Worm (Caenorhabditis elegans) whole organism, young adult: ENCODE measurements around the gene F58F12.1.

ENCODE experiments used
- F22D6.2 ChIP-seq: sonication (generic microtip); optimal IDR thresholded peaks from 2 replicates; lab custom pipeline; 2016; ENCODE audit warnings: mild to moderate bottlenecking, missing genetic modification characterization, missing compliant biosample characterization
- F23B12.7 ChIP-seq: sonication (generic microtip); optimal IDR thresholded peaks from 2 replicates; lab custom pipeline; 2017; ENCODE audit warnings: missing genetic modification characterization, mild to moderate bottlenecking, missing compliant biosample characterization, antibody characterized with exemption, moderate library complexity; ENCODE audit not compliant: insufficient read depth
- F37B4.10 ChIP-seq: fragments of 200-800 bp; sonication (Bioruptor generic); IDR thresholded peaks from 2 replicates; pipeline ENCODE4 v1.3.6; 2022; ENCODE audit warnings: missing genetic modification characterization, missing compliant biosample characterization
- F49E8.2 ChIP-seq: sonication (generic microtip); optimal IDR thresholded peaks from 3 replicates; lab custom pipeline; 2017; ENCODE audit warnings: missing genetic modification characterization, mild to moderate bottlenecking, missing compliant biosample characterization, antibody characterized with exemption, moderate library complexity; ENCODE audit not compliant: insufficient read depth
- K11D2.4 ChIP-seq: fragments of 200-800 bp; sonication (Bioruptor generic); IDR thresholded peaks from 2 replicates; pipeline ENCODE4 v1.3.6; 2022; ENCODE audit warnings: missing genetic modification reagents, missing genetic modification characterization, missing compliant biosample characterization
- Y53G8AR.9 ChIP-seq: fragments of 200-800 bp; sonication (Bioruptor generic); conservative IDR thresholded peaks from 2 replicates; pipeline ENCODE4 v1.3.6; 2022; ENCODE audit warnings: missing genetic modification reagents, missing genetic modification characterization, missing compliant biosample characterization
- Y56A3A.18 ChIP-seq: fragments of 200-800 bp; sonication (Bioruptor generic); IDR thresholded peaks from 2 replicates; pipeline ENCODE4 v1.3.6; 2022; ENCODE audit warnings: missing genetic modification reagents, missing genetic modification characterization, missing compliant biosample characterization
- Y67H2A.10 ChIP-seq: fragments of 200-800 bp; sonication (Bioruptor generic); conservative IDR thresholded peaks from 2 replicates; pipeline ENCODE4 v1.3.6; 2022; ENCODE audit warnings: missing genetic modification reagents, missing genetic modification characterization, missing compliant biosample characterization
- Y79H2A.3 ChIP-seq: fragments of 200-800 bp; sonication (Bioruptor generic); conservative IDR thresholded peaks from 2 replicates; pipeline ENCODE4 v1.3.6; 2022; ENCODE audit warnings: missing genetic modification reagents, missing genetic modification characterization, missing compliant biosample characterization
- akir-1 ChIP-seq: fragments of 200-800 bp; sonication (Bioruptor generic); optimal IDR thresholded peaks from 2 replicates; lab custom pipeline; 2018; ENCODE audit warnings: mild to moderate bottlenecking, missing genetic modification characterization, moderate library complexity, missing compliant biosample characterization
- atf-7 ChIP-seq: sonication (generic microtip); optimal IDR thresholded peaks from 2 replicates; lab custom pipeline; 2017; ENCODE audit warnings: mild to moderate bottlenecking, missing genetic modification characterization, missing compliant biosample characterization
- ceh-58 ChIP-seq: fragments of 200-800 bp; sonication (Bioruptor generic); IDR thresholded peaks from 2 replicates; pipeline ENCODE4 v1.3.6; 2022; ENCODE audit warnings: missing genetic modification characterization, missing compliant biosample characterization
- ceh-79 ChIP-seq: sonication (generic microtip); optimal IDR thresholded peaks from 2 replicates; lab custom pipeline; 2017; ENCODE audit warnings: mild to moderate bottlenecking, missing genetic modification characterization, missing compliant biosample characterization
- dox-1 ChIP-seq: fragments of 200-800 bp; sonication (Bioruptor generic); IDR thresholded peaks from 2 replicates; pipeline ENCODE4 v1.3.6; 2022; ENCODE audit warnings: missing genetic modification reagents, missing genetic modification characterization, missing compliant biosample characterization
- dpff-1 ChIP-seq: sonication (generic microtip); optimal IDR thresholded peaks from 2 replicates; lab custom pipeline; 2017; ENCODE audit warnings: mild to moderate bottlenecking, missing genetic modification characterization, missing compliant biosample characterization
- fkh-3 ChIP-seq: sonication (generic microtip); optimal IDR thresholded peaks from 2 replicates; lab custom pipeline; 2016; ENCODE audit warnings: mild to moderate bottlenecking, missing genetic modification characterization, missing compliant biosample characterization
- hlh-12 ChIP-seq: sonication (generic microtip); optimal IDR thresholded peaks from 2 replicates; lab custom pipeline; 2016; ENCODE audit warnings: missing genetic modification characterization, missing compliant biosample characterization
- hmg-1.2 ChIP-seq: fragments of 200-800 bp; sonication (Bioruptor generic); IDR thresholded peaks from 2 replicates; pipeline ENCODE4 v1.3.6; 2022; ENCODE audit warnings: missing genetic modification reagents, missing genetic modification characterization, missing compliant biosample characterization
- hsf-1 ChIP-seq: fragments of 200-800 bp; sonication (Bioruptor generic); IDR thresholded peaks from 2 replicates; pipeline ENCODE4 v1.3.6; 2022; ENCODE audit warnings: missing genetic modification reagents, missing genetic modification characterization, missing compliant biosample characterization
- lin-54 ChIP-seq: fragments of 200-800 bp; sonication (Bioruptor generic); optimal IDR thresholded peaks from 2 replicates; lab custom pipeline; 2018; ENCODE audit warnings: mild to moderate bottlenecking, missing genetic modification characterization, missing compliant biosample characterization
- lir-1 ChIP-seq: fragments of 200-800 bp; sonication (Bioruptor generic); conservative IDR thresholded peaks from 2 replicates; pipeline ENCODE4 v1.3.6; 2022; ENCODE audit warnings: missing genetic modification reagents, missing genetic modification characterization, missing compliant biosample characterization
- madf-10 ChIP-seq: sonication (generic microtip); optimal IDR thresholded peaks from 2 replicates; lab custom pipeline; 2016; ENCODE audit warnings: mild to moderate bottlenecking, missing genetic modification characterization, missing compliant biosample characterization
- madf-8 ChIP-seq: fragments of 200-800 bp; sonication (Bioruptor generic); conservative IDR thresholded peaks from 2 replicates; pipeline ENCODE4 v1.3.6; 2022; ENCODE audit warnings: missing genetic modification reagents, missing genetic modification characterization, missing compliant biosample characterization
- nhr-179 ChIP-seq: sonication (generic microtip); optimal IDR thresholded peaks from 2 replicates; lab custom pipeline; 2016; ENCODE audit warnings: mild to moderate bottlenecking, missing genetic modification characterization, missing compliant biosample characterization
- nhr-90 ChIP-seq: sonication (generic microtip); optimal IDR thresholded peaks from 2 replicates; lab custom pipeline; 2016; ENCODE audit warnings: missing genotype, mild to moderate bottlenecking, missing genetic modification characterization, missing compliant biosample characterization
- pha-4 ChIP-seq: fragments of 150-350 bp; sonication (generic microtip); optimal IDR thresholded peaks from 2 replicates; lab custom pipeline; 2014; ENCODE audit warnings: missing biosample characterization, missing genetic modification reagents, missing genetic modification characterization
- rec-8 ChIP-seq, 2 experiments: sonication (generic microtip); optimal IDR thresholded peaks; 2 replicates each; lab custom pipeline; 2016; ENCODE audit warnings: mild to moderate bottlenecking in 2 of 2, missing genetic modification characterization in 2 of 2, missing genetic modification reagents in 2 of 2, missing genotype in 2 of 2, missing biosample characterization in 1 of 2, missing compliant biosample characterization in 1 of 2, moderate library complexity in 1 of 2
- sea-2 ChIP-seq: fragments of 200-800 bp; sonication (Bioruptor generic); IDR thresholded peaks from 2 replicates; pipeline ENCODE4 v1.3.6; 2022; ENCODE audit warnings: missing genetic modification characterization, missing compliant biosample characterization
- snpc-3.4 ChIP-seq: sonication (generic microtip); optimal IDR thresholded peaks from 2 replicates; lab custom pipeline; 2017; ENCODE audit warnings: missing genetic modification characterization, mild to moderate bottlenecking, missing compliant biosample characterization, antibody characterized with exemption, moderate library complexity, missing genotype, missing genetic modification reagents
- tbp1 ChIP-seq: fragments of 200-800 bp; sonication (Bioruptor generic); optimal IDR thresholded peaks from 2 replicates; lab custom pipeline; 2018; ENCODE audit warnings: mild to moderate bottlenecking, missing genetic modification characterization, missing compliant biosample characterization
- xnd-1 ChIP-seq: sonication (generic microtip); optimal IDR thresholded peaks from 2 replicates; lab custom pipeline; 2016; ENCODE audit warnings: missing genotype, missing genetic modification reagents, missing genetic modification characterization, missing compliant biosample characterization
- zfh-2 ChIP-seq: fragments of 200-800 bp; sonication (Bioruptor generic); conservative IDR thresholded peaks from 2 replicates; pipeline ENCODE4 v1.3.6; 2022; ENCODE audit warnings: missing genetic modification reagents, missing genetic modification characterization, missing compliant biosample characterization
- zim-3 ChIP-seq: sonication (generic microtip); optimal IDR thresholded peaks from 2 replicates; lab custom pipeline; 2017; ENCODE audit warnings: mild to moderate bottlenecking, missing genetic modification characterization, moderate library complexity, missing compliant biosample characterization
- ztf-18 ChIP-seq: sonication (generic microtip); optimal IDR thresholded peaks from 2 replicates; lab custom pipeline; 2016; ENCODE audit warnings: missing genotype, mild to moderate bottlenecking, missing genetic modification characterization, missing compliant biosample characterization
- ztf-22 ChIP-seq: fragments of 200-800 bp; sonication (Bioruptor generic); optimal IDR thresholded peaks from 2 replicates; lab custom pipeline; 2018; ENCODE audit warnings: mild to moderate bottlenecking, missing genetic modification characterization, moderate library complexity, missing compliant biosample characterization

F58F12.1 gene

DNA sequence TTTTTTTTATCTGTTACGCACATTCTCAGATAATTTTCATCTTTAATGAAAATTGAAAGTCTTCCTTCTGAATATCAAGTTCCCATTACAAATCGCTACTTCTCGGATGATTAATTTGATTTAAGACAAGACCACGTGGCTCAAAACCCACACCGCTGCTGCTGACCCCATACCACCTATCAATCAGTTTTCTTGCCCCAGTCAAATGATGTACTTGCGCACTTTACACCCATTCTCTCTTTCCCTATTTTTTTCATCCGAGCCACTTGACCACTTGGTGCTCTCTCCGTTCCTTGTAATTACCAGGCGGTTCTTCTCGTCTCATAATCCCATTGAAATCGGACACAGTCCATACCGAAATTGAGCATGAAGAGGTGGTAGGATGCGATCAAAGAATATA is 10.6 kb downstream of the F58F12.1 start:
- TF ChIP-seq madf-10 (tag; lab: Kevin White, UChicago) (no peak), sea-2 (GFP tag; lab: Robert Waterston, UW) (no peak), dpff-1 (tag; lab: Kevin White, UChicago) (no peak), hmg-1.2 (no peak), F22D6.2 (tag; lab: Kevin White, UChicago) (no peak), pha-4 (tag; lab: Kevin White, UChicago) (no peak)

DNA sequence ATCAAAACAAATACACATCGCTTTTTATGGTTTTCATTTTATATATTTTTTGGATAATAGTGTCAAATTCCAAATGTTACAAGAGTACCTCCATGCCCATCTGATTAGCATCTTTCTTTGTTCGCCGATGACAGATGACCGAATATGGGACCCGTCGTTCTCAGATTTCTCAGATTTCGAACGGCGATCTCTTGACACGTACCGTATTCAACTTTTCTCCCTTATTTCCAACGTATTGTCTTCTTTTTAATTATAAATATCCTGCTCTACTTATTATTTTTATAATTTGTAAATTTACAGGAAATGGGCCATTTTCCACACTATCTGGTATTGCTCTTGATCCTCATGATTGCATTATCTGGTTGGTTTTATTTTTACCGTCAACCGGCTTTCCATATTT is 15.0 kb downstream of the F58F12.1 start, which contains the start of gene zig-10:
TSS of gene zig-10 (plus strand) at position 301 of the 400 bp plus-strand sequence.
- TF ChIP-seq lin-54 (GFP tag; lab: Kevin White, UChicago) (no peak), dox-1 (GFP tag; lab: Robert Waterston, UW) (no peak), hsf-1 (GFP tag; lab: Robert Waterston, UW) (no peak), ztf-22 (GFP tag; lab: Kevin White, UChicago) (no peak), rec-8 (tag; optimal IDR thresholded peaks at IDR 0.05; lab: Kevin White, UChicago) (no peak)

DNA sequence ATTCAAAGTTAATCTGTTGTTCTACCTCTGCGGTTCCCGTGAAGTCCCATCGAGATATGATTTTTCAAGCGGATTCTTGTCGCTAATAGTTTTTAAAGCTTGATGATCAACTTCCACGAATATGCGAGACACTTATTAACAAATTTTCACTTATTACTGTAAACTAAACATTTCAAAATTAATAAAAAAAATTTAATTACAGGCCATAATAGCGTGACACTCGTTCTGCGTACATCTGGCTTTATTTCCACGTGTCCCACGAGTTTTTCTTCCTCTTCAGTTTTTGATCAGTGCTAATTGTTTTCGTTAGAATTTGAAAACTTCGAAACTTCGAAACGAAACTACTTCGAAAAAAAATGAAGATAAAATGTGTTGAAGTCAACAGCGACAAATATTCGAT is 18.2 kb downstream of the F58F12.1 start, which contains the start of gene btb-2:
TSS of gene btb-2 (plus strand) at position 301 of the 400 bp plus-strand sequence.
- TF ChIP-seq ceh-79 (tag; lab: Kevin White, UChicago): no peak
- no peak for TF ChIP-seq rec-8 (tag; optimal IDR thresholded peaks at IDR 0.05; lab: Kevin White, UChicago)
- no peak for TF ChIP-seq hlh-12 (tag; lab: Kevin White, UChicago)
- TF ChIP-seq tbp1: no peak
- TF ChIP-seq F49E8.2 (tag; lab: Kevin White, UChicago): no peak
- TF ChIP-seq K11D2.4 (GFP tag; lab: Robert Waterston, UW): no peak
- TF ChIP-seq Y53G8AR.9 (GFP tag; lab: Robert Waterston, UW): no peak
- no peak for TF ChIP-seq hmg-1.2
- no peak for TF ChIP-seq ztf-18 (tag; lab: Kevin White, UChicago)
- TF ChIP-seq akir-1 (GFP tag; lab: Kevin White, UChicago): no peak
- TF ChIP-seq zim-3 (tag; lab: Kevin White, UChicago): no peak
- no peak for TF ChIP-seq Y56A3A.18 (GFP tag; lab: Robert Waterston, UW)
- no peak for TF ChIP-seq xnd-1
- no peak for TF ChIP-seq madf-8 (GFP tag; lab: Robert Waterston, UW)
- no peak for TF ChIP-seq nhr-179 (tag; lab: Kevin White, UChicago)

DNA sequence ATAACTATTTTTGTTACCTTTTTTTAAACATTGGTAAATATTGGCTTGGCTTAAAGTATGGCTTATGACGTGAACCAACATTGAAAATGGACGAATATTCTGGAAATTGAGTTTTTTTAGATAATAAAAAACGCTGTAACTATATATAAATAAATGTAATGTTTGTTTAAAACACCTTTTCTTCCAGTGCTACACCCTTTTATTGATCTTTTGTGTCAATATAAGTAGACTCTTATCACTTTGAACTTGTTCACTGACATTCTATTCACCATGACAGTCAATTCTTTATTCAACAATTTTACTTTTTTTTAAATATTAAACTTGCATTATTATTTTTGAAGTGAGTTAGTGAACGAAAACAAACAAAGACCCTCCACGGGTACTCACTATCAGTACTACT is 19.8 kb downstream of the F58F12.1 start, which contains the start of gene T25D10.1:
TSS of gene T25D10.1 (plus strand) at position 169 of the 400 bp plus-strand sequence.
- no peak for TF ChIP-seq zfh-2
- TF ChIP-seq Y67H2A.10: no peak
- no peak for TF ChIP-seq Y79H2A.3 (GFP tag; lab: Robert Waterston, UW)
- TF ChIP-seq F37B4.10 (GFP tag; lab: Robert Waterston, UW): no peak
- no peak for TF ChIP-seq F23B12.7 (tag; lab: Kevin White, UChicago)

DNA sequence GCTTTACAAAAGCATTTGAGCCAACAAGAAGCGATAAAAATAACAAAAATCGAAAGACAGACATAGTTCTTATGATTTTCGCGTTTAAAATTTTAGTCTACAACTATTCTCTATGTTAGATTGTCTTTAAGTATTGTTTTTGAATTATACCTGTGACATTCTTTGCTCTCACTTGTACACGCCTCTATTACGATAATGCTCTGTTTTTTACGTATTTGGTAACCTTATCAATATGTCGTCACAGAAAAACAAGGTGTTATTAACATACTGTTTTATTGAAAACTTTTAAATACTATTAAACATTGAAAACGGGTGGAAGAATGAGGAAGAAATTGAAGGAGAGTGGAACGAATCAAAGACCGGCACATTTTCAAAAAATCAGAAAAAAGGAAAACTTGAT is 23.8 kb downstream of the F58F12.1 start, which contains the start of gene spp-11:
TSS of gene spp-11 (minus strand) at position 101 of the 400 bp plus-strand sequence.
- TF ChIP-seq atf-7 (tag; lab: Kevin White, UChicago) (no peak), fkh-3 (tag; lab: Kevin White, UChicago) (no peak), pha-4 (tag; lab: Kevin White, UChicago) (no peak), nhr-90 (tag; lab: Kevin White, UChicago) (no peak), ceh-58 (GFP tag; lab: Robert Waterston, UW) (no peak), lir-1 (GFP tag; lab: Robert Waterston, UW) (no peak), F37B4.10 (GFP tag; lab: Robert Waterston, UW) (no peak), snpc-3.4 (tag; lab: Kevin White, UChicago) (no peak), Y67H2A.10 (no peak)
